Worm (Caenorhabditis elegans) whole organism, L2 larva: Measurements from ENCODE around the gene dos-1.

ENCODE experiments used
- ZK546.5 ChIP-seq: sonication (generic microtip); optimal IDR thresholded peaks from 2 replicates; lab custom pipeline; 2017; ENCODE audit warnings: missing biosample characterization, missing genetic modification characterization
- ceh-16 ChIP-seq: fragments of 150-350 bp; optimal IDR thresholded peaks from 2 replicates; lab custom pipeline; 2014; ENCODE audit warnings: missing biosample characterization, missing genetic modification characterization
- fos-1 ChIP-seq: fragments of 150-350 bp; optimal IDR thresholded peaks from 2 replicates; lab custom pipeline; 2014; ENCODE audit warnings: missing biosample characterization, missing genetic modification characterization
- lin-11 ChIP-seq: fragments of 150-350 bp; sonication (generic microtip); optimal IDR thresholded peaks from 2 replicates; lab custom pipeline; 2014; ENCODE audit warnings: missing biosample characterization, missing genetic modification characterization, inconsistent platforms, mixed read lengths
- lin-13 ChIP-seq: fragments of 150-350 bp; optimal IDR thresholded peaks from 2 replicates; lab custom pipeline; 2014; ENCODE audit warnings: missing biosample characterization, missing genetic modification reagents, missing genetic modification characterization
- lin-39 ChIP-seq: fragments of 150-350 bp; optimal IDR thresholded peaks from 2 replicates; lab custom pipeline; 2014; ENCODE audit warnings: missing biosample characterization, missing genetic modification reagents, missing genetic modification characterization
- lsy-2 ChIP-seq, 2 experiments: fragments of 150-350 bp in 1 of 2; sonication (generic microtip) in 1 of 2; optimal IDR thresholded peaks; 2 replicates each; lab custom pipeline; 2014 to 2017; ENCODE audit warnings: missing biosample characterization in 2 of 2, missing genetic modification characterization in 2 of 2
- mab-5 ChIP-seq: fragments of 150-350 bp; optimal IDR thresholded peaks from 2 replicates; lab custom pipeline; 2014; ENCODE audit warnings: missing biosample characterization, missing genetic modification characterization
- mdl-1 ChIP-seq, 2 experiments: fragments of 150-350 bp in 1 of 2; sonication (generic microtip) in 1 of 2; optimal IDR thresholded peaks; 2 replicates each; lab custom pipeline; 2017; ENCODE audit warnings: missing biosample characterization in 2 of 2, missing genetic modification characterization in 2 of 2
- snpc-4 ChIP-seq: fragments of 150-350 bp; optimal IDR thresholded peaks from 2 replicates; lab custom pipeline; 2014; ENCODE audit warnings: missing biosample characterization, missing genetic modification characterization
- unc-62 ChIP-seq: fragments of 150-350 bp; optimal IDR thresholded peaks from 2 replicates; lab custom pipeline; 2014; ENCODE audit warnings: missing biosample characterization, missing genetic modification reagents, missing genetic modification characterization
- ztf-4 ChIP-seq: fragments of 150-350 bp; optimal IDR thresholded peaks from 2 replicates; lab custom pipeline; 2014; ENCODE audit warnings: missing biosample characterization, missing genetic modification characterization

- TF ChIP-seq ZK546.5 (tag; lab: Kevin White, UChicago), result no peak
- no peak for TF ChIP-seq unc-62 (GFP tag; lab: Kevin White, UChicago)
- TF ChIP-seq ztf-4 (tag; lab: Kevin White, UChicago), result no peak
- no peak for TF ChIP-seq mdl-1 (tag; optimal IDR thresholded peaks at IDR 0.05; lab: Kevin White, UChicago)
- no peak for TF ChIP-seq lsy-2 (tag; optimal IDR thresholded peaks at IDR 0.05; lab: Kevin White, UChicago)
- TF ChIP-seq fos-1 (tag; lab: Kevin White, UChicago), result no peak
- no peak for TF ChIP-seq ceh-16 (tag; lab: Kevin White, UChicago)
- TF ChIP-seq mab-5 (tag; lab: Kevin White, UChicago), result no peak
- TF ChIP-seq lin-39 (tag; lab: Kevin White, UChicago), result no peak
- no peak for TF ChIP-seq lin-11 (tag; lab: Kevin White, UChicago)
- TF ChIP-seq lin-13, result no peak
- TF ChIP-seq snpc-4, result no peak
Observed at ce11 chrIII:9071372-9071771, 32.4 kb upstream of the dos-1 start, which contains the start of gene lin-12.
